Fruit fly (Drosophila melanogaster) whole organism, pupa: ENCODE results near the gene CG2901.
"Not testable (repeated sequence)": the region's sequence is repeated elsewhere in the genome, so short reads cannot be mapped to it uniquely, and the experiment has no call there.

Experiments
- CG12605 ChIP-seq: fragments of 200-800 bp; sonication (Bioruptor generic); IDR thresholded peaks from 2 replicates; pipeline ENCODE4 v1.3.6; 2022; ENCODE audit warnings: missing biosample characterization, missing genetic modification characterization
- CG9948 ChIP-seq: fragments of 200-800 bp; sonication (Bioruptor generic); optimal IDR thresholded peaks from 2 replicates; lab custom pipeline; 2018; ENCODE audit warnings: missing biosample characterization, mild to moderate bottlenecking, missing genetic modification characterization, moderate library complexity
- fd96Ca ChIP-seq: fragments of 200-800 bp; sonication (Bioruptor generic); IDR thresholded peaks from 3 replicates; pipeline ENCODE4 v1.3.6; 2022; ENCODE audit warnings: missing biosample characterization, missing genetic modification characterization
- gl ChIP-seq: fragments of 200-800 bp; sonication (Bioruptor generic); optimal IDR thresholded peaks from 2 replicates; lab custom pipeline; 2018; ENCODE audit warnings: missing biosample characterization, mild to moderate bottlenecking, missing genetic modification characterization

DNA sequence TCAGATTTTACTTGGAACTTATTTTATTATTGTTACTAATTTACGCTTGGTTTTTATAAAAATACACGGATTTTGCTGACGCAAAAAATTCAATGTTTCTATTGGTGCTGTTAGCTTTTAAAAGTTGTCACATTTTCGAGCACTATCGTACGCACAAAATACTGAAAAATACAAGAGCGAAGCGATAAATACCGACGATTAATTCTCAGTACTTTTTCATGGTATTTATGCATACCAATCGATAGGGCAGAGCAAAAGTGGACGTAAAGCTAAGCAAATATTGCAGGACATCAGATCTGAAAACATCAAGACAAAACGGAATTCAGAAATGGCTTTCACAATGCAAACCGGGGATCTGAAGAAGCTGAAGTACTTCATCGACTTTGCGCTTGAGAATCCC lies 29.1 kb upstream of the CG2901 start, which contains the start of gene HIP:
- TF ChIP-seq gl; CG12605 (GFP tag; lab: Robert Waterston, UW); CG9948 (tag; lab: Kevin White, UChicago); fd96Ca (GFP tag; lab: Robert Waterston, UW): not testable (repeated sequence)
